Fruit fly (Drosophila melanogaster) whole organism, embryonic: Measurements from ENCODE around the gene pim.

Source experiments
- Atf6 ChIP-seq: fragments of 200-800 bp; sonication (Bioruptor generic); IDR thresholded peaks from 2 replicates; pipeline ENCODE4 v1.3.6; 2022; ENCODE audit warnings: missing biosample characterization, missing genetic modification characterization
- B-H1 ChIP-seq: fragments of 200-800 bp; sonication (Bioruptor generic); IDR thresholded peaks from 3 replicates; pipeline ENCODE4 v1.3.6; 2022; ENCODE audit warnings: missing biosample characterization, missing genetic modification characterization
- CG10462 ChIP-seq: fragments of 200-800 bp; sonication (Bioruptor generic); optimal IDR thresholded peaks from 2 replicates; lab custom pipeline; 2016; ENCODE audit warnings: missing biosample characterization, missing genetic modification characterization
- CG11560 ChIP-seq: fragments of 200-800 bp; sonication (Bioruptor generic); IDR thresholded peaks from 3 replicates; pipeline ENCODE4 v1.3.6; 2022; ENCODE audit warnings: missing biosample characterization, missing genetic modification characterization
- CG12071 ChIP-seq: fragments of 200-800 bp; sonication (Bioruptor generic); optimal IDR thresholded peaks from 3 replicates; lab custom pipeline; 2018; ENCODE audit warnings: missing biosample characterization, mild to moderate bottlenecking, missing genetic modification characterization
- CG12744 ChIP-seq: fragments of 200-800 bp; sonication (Bioruptor generic); optimal IDR thresholded peaks from 2 replicates; lab custom pipeline; 2016; ENCODE audit warnings: missing biosample characterization, missing genetic modification characterization
- CG13894 ChIP-seq: fragments of 200-800 bp; sonication (Bioruptor generic); optimal IDR thresholded peaks from 3 replicates; lab custom pipeline; 2018; ENCODE audit warnings: missing biosample characterization, mild to moderate bottlenecking, missing genetic modification characterization, moderate library complexity
- CG15479 ChIP-seq: fragments of 200-800 bp; sonication (Bioruptor generic); optimal IDR thresholded peaks from 3 replicates; lab custom pipeline; 2019; ENCODE audit warnings: missing biosample characterization, mild to moderate bottlenecking, missing genetic modification characterization, moderate library complexity
- CG15514 ChIP-seq: fragments of 200-800 bp; sonication (Bioruptor generic); optimal IDR thresholded peaks from 3 replicates; lab custom pipeline; 2017; ENCODE audit warnings: missing biosample characterization, missing genetic modification characterization, mild to moderate bottlenecking, moderate library complexity, missing genetic modification reagents
- CG17328 ChIP-seq: fragments of 200-800 bp; sonication (Bioruptor generic); IDR thresholded peaks from 2 replicates; pipeline ENCODE4 v1.3.6; 2022; ENCODE audit warnings: missing biosample characterization, missing genetic modification characterization
- CG17361 ChIP-seq: fragments of 200-800 bp; sonication (Bioruptor generic); IDR thresholded peaks from 3 replicates; pipeline ENCODE4 v1.3.6; 2022; ENCODE audit warnings: missing biosample characterization, missing genetic modification characterization
- CG17612 ChIP-seq: fragments of 200-800 bp; sonication (Bioruptor generic); IDR thresholded peaks from 2 replicates; pipeline ENCODE4 v1.3.6; 2022; ENCODE audit warnings: missing biosample characterization, missing genetic modification characterization
- CG2116 ChIP-seq: fragments of 200-800 bp; sonication (Bioruptor generic); optimal IDR thresholded peaks from 3 replicates; lab custom pipeline; 2018; ENCODE audit warnings: missing biosample characterization, mild to moderate bottlenecking, missing genetic modification characterization
- CG2875 ChIP-seq: fragments of 200-800 bp; sonication (Bioruptor generic); optimal IDR thresholded peaks from 2 replicates; lab custom pipeline; 2017; ENCODE audit warnings: missing biosample characterization, mild to moderate bottlenecking, missing genetic modification characterization, missing genetic modification reagents
- CG31388 ChIP-seq: fragments of 200-800 bp; sonication (Bioruptor generic); optimal IDR thresholded peaks from 2 replicates; lab custom pipeline; 2016; ENCODE audit warnings: missing biosample characterization, missing genetic modification characterization
- CG3407 ChIP-seq: fragments of 200-800 bp; sonication (Bioruptor generic); optimal IDR thresholded peaks from 2 replicates; lab custom pipeline; 2018; ENCODE audit warnings: missing biosample characterization, mild to moderate bottlenecking, missing genetic modification characterization
- CG34422 ChIP-seq: fragments of 200-800 bp; sonication (Bioruptor generic); IDR thresholded peaks from 3 replicates; pipeline ENCODE4 v1.3.6; 2022; ENCODE audit warnings: missing biosample characterization, missing genetic modification characterization
- CG4617 ChIP-seq: fragments of 200-800 bp; sonication (Bioruptor generic); optimal IDR thresholded peaks from 3 replicates; lab custom pipeline; 2016; ENCODE audit warnings: missing biosample characterization, missing genetic modification characterization, borderline replicate concordance
- CG6654 ChIP-seq: fragments of 200-800 bp; sonication (Bioruptor generic); optimal IDR thresholded peaks from 2 replicates; lab custom pipeline; 2017; ENCODE audit warnings: missing biosample characterization, mild to moderate bottlenecking, missing genetic modification characterization
- CG9609 ChIP-seq: fragments of 200-800 bp; sonication (Bioruptor generic); optimal IDR thresholded peaks from 3 replicates; lab custom pipeline; 2016; ENCODE audit warnings: missing biosample characterization, missing genetic modification characterization
- CG9817 ChIP-seq: fragments of 200-800 bp; sonication (Bioruptor generic); optimal IDR thresholded peaks from 2 replicates; lab custom pipeline; 2018; ENCODE audit warnings: missing biosample characterization, mild to moderate bottlenecking, missing genetic modification characterization, moderate library complexity
- CTCF ChIP-seq: fragments of 200-800 bp; sonication (Bioruptor generic); optimal IDR thresholded peaks from 2 replicates; lab custom pipeline; 2017; ENCODE audit warnings: missing biosample characterization, mild to moderate bottlenecking, missing genetic modification characterization, moderate library complexity
- D19A ChIP-seq: fragments of 200-800 bp; optimal IDR thresholded peaks from 3 replicates; lab custom pipeline; 2019; ENCODE audit warnings: missing biosample characterization, mild to moderate bottlenecking, missing genetic modification characterization, moderate library complexity
- Dek ChIP-seq: fragments of 200-800 bp; sonication (Bioruptor generic); optimal IDR thresholded peaks from 3 replicates; lab custom pipeline; 2019; ENCODE audit warnings: missing biosample characterization, mild to moderate bottlenecking, missing genetic modification characterization, moderate library complexity
- Dip2 ChIP-seq: fragments of 200-800 bp; sonication (Bioruptor generic); IDR thresholded peaks from 2 replicates; pipeline ENCODE4 v1.3.6; 2022; ENCODE audit warnings: missing biosample characterization, missing genetic modification characterization
- Dref ChIP-seq: fragments of 200-800 bp; sonication (Bioruptor generic); IDR thresholded peaks from 2 replicates; pipeline ENCODE4 v1.3.6; 2022; ENCODE audit warnings: missing biosample characterization, missing genetic modification characterization
- HLH4C ChIP-seq: fragments of 200-800 bp; sonication (Bioruptor generic); IDR thresholded peaks from 3 replicates; pipeline ENCODE4 v1.3.6; 2022; ENCODE audit warnings: missing biosample characterization, missing genetic modification characterization; ENCODE audit not compliant: partially characterized antibody
- MTF-1 ChIP-seq: fragments of 200-800 bp; sonication (Bioruptor generic); optimal IDR thresholded peaks from 2 replicates; lab custom pipeline; 2018; ENCODE audit warnings: missing biosample characterization, mild to moderate bottlenecking, missing genetic modification characterization, borderline replicate concordance
- Myb ChIP-seq: fragments of 200-800 bp; sonication (Bioruptor generic); optimal IDR thresholded peaks from 2 replicates; lab custom pipeline; 2016; ENCODE audit warnings: missing biosample characterization, missing genetic modification characterization
- NC2α ChIP-seq: fragments of 200-800 bp; sonication (Bioruptor generic); optimal IDR thresholded peaks from 2 replicates; lab custom pipeline; 2016; ENCODE audit warnings: missing biosample characterization, missing genetic modification characterization
- Nf-YC ChIP-seq: fragments of 200-800 bp; optimal IDR thresholded peaks from 3 replicates; lab custom pipeline; 2019; ENCODE audit warnings: missing biosample characterization, mild to moderate bottlenecking, missing genetic modification characterization, moderate library complexity
- Opbp ChIP-seq: fragments of 200-800 bp; sonication (Bioruptor generic); IDR thresholded peaks from 3 replicates; pipeline ENCODE4 v1.3.6; 2022; ENCODE audit warnings: missing biosample characterization, missing genetic modification characterization; ENCODE audit not compliant: partially characterized antibody
- Usf ChIP-seq: fragments of 200-800 bp; sonication (Bioruptor generic); optimal IDR thresholded peaks from 2 replicates; lab custom pipeline; 2017; ENCODE audit warnings: missing genotype, missing biosample characterization, missing genetic modification characterization
- ase ChIP-seq: fragments of 200-800 bp; sonication (Bioruptor generic); IDR thresholded peaks from 3 replicates; pipeline ENCODE4 v1.3.6; 2022; ENCODE audit warnings: missing biosample characterization, missing genetic modification characterization
- az2 ChIP-seq: fragments of 200-800 bp; sonication (Bioruptor generic); optimal IDR thresholded peaks from 3 replicates; lab custom pipeline; 2016; ENCODE audit warnings: missing biosample characterization, missing genetic modification characterization
- cas ChIP-seq: fragments of 200-800 bp; sonication (Bioruptor generic); IDR thresholded peaks from 2 replicates; pipeline ENCODE4 v1.3.6; 2022; ENCODE audit warnings: missing biosample characterization, missing genetic modification characterization
- caup ChIP-seq: fragments of 200-800 bp; sonication (Bioruptor generic); optimal IDR thresholded peaks from 3 replicates; lab custom pipeline; 2017; ENCODE audit warnings: missing biosample characterization, mild to moderate bottlenecking, missing genetic modification characterization, moderate library complexity; ENCODE audit not compliant: severe bottlenecking
- croc ChIP-seq: fragments of 200-800 bp; sonication (Bioruptor generic); conservative IDR thresholded peaks from 3 replicates; pipeline ENCODE4 v1.3.6; 2022; ENCODE audit warnings: missing biosample characterization, missing genetic modification characterization
- da ChIP-seq: fragments of 200-800 bp; sonication (Bioruptor generic); optimal IDR thresholded peaks from 2 replicates; lab custom pipeline; 2016; ENCODE audit warnings: missing biosample characterization, missing genetic modification characterization
- fu2 ChIP-seq: fragments of 200-800 bp; sonication (Bioruptor generic); optimal IDR thresholded peaks from 2 replicates; lab custom pipeline; 2016; ENCODE audit warnings: missing biosample characterization, missing genetic modification characterization
- gcm ChIP-seq: fragments of 200-800 bp; sonication (Bioruptor generic); optimal IDR thresholded peaks from 2 replicates; lab custom pipeline; 2019; ENCODE audit warnings: missing biosample characterization, mild to moderate bottlenecking, missing genetic modification characterization, moderate library complexity
- gsb-n ChIP-seq: fragments of 200-800 bp; sonication (Bioruptor generic); optimal IDR thresholded peaks from 3 replicates; lab custom pipeline; 2018; ENCODE audit warnings: missing biosample characterization, mild to moderate bottlenecking, missing genetic modification characterization
- hbn ChIP-seq: fragments of 200-800 bp; sonication (Bioruptor generic); IDR thresholded peaks from 2 replicates; pipeline ENCODE4 v1.3.6; 2022; ENCODE audit warnings: missing biosample characterization, missing genetic modification characterization; ENCODE audit not compliant: partially characterized antibody
- pnt ChIP-seq: fragments of 200-800 bp; sonication (Bioruptor generic); optimal IDR thresholded peaks from 3 replicates; lab custom pipeline; 2016; ENCODE audit warnings: missing biosample characterization, missing genetic modification characterization
- seq ChIP-seq: fragments of 200-800 bp; sonication (Bioruptor generic); IDR thresholded peaks from 2 replicates; pipeline ENCODE4 v1.3.6; 2022; ENCODE audit warnings: missing biosample characterization, missing genetic modification characterization
- sisA ChIP-seq: fragments of 200-800 bp; sonication (Bioruptor generic); IDR thresholded peaks from 2 replicates; pipeline ENCODE4 v1.3.6; 2022; ENCODE audit warnings: missing biosample characterization, missing genetic modification characterization
- slou ChIP-seq: fragments of 200-800 bp; sonication (Bioruptor generic); optimal IDR thresholded peaks from 3 replicates; lab custom pipeline; 2016; ENCODE audit warnings: missing biosample characterization, missing genetic modification characterization
- slp2 ChIP-seq: fragments of 200-800 bp; sonication (Bioruptor generic); optimal IDR thresholded peaks from 2 replicates; lab custom pipeline; 2016; ENCODE audit warnings: missing biosample characterization, missing genetic modification characterization
- sob ChIP-seq: fragments of 200-800 bp; sonication (Bioruptor generic); IDR thresholded peaks from 2 replicates; pipeline ENCODE4 v1.3.6; 2022; ENCODE audit warnings: missing biosample characterization, missing genetic modification characterization
- z ChIP-seq: fragments of 200-800 bp; sonication (Bioruptor generic); IDR thresholded peaks from 3 replicates; pipeline ENCODE4 v1.3.6; 2022; ENCODE audit warnings: missing biosample characterization, missing genetic modification characterization
- zen ChIP-seq: fragments of 200-800 bp; sonication (Bioruptor generic); optimal IDR thresholded peaks from 3 replicates; lab custom pipeline; 2018; ENCODE audit warnings: missing biosample characterization, mild to moderate bottlenecking, missing genetic modification characterization, moderate library complexity

pim gene

DNA sequence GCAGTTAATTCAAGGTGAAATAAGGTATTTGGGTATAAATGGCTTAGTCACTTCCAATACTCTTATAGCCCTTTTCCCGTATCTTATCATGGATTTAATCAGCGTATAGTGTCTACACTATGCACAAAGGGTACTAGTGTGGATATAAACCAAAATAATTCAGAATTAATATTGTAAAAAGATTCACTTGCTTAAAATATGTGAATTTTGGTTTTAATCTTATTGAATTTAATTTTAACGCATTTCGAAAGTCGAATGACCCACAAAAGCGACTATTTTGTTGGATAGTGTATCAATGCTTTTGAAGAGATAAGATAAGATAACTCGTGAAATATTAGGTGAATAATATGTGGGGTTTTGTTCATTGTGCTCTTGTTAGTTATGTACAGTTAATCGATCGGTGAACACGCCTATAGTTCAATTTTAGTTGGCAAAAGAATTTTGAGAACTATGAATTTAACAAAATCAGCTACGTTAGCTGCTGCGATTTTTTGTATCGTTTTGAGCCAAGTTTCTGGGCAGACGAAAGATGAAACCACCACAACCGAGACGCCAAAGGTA is 19.2 kb downstream of the pim start, which contains the start of gene CG5096 (continued):
- TF ChIP-seq Myb (peak; percentile 68), slp2 (GFP tag; lab: Kevin White, UChicago) (peak; percentile 47), cas (GFP tag; lab: Robert Waterston, UW) (peak; percentile 76; the same call in 1 of the 2 replicates), pnt (GFP tag; lab: Kevin White, UChicago) (peak; percentile 71), gsb-n (tag; lab: Kevin White, UChicago) (peak; percentile 72), ase (GFP tag; lab: Robert Waterston, UW) (peak; percentile 77; the same call in 2 of the 3 replicates), CG4617 (GFP tag; lab: Kevin White, UChicago) (peak; percentile 45), CG31388 (GFP tag; lab: Kevin White, UChicago) (peak; percentile 21), CG11560 (tag; lab: Robert Waterston, UW) (no peak), slou (peak; percentile 10), sisA (GFP tag; lab: Robert Waterston, UW) (peak; percentile 72; the same call in 1 of the 2 replicates), D19A (peak; percentile 96), CG34422 (GFP tag; lab: Robert Waterston, UW) (peak; percentile 91), az2 (GFP tag; lab: Kevin White, UChicago) (peak; percentile 79), CG15479 (no peak), CG2875 (GFP tag; lab: Kevin White, UChicago) (peak; percentile 59), CG6654 (GFP tag; lab: Kevin White, UChicago) (peak; percentile 64), sob (GFP tag; lab: Robert Waterston, UW) (peak; percentile 92; the same call in 1 of the 2 replicates), CG2116 (GFP tag; lab: Kevin White, UChicago) (peak; percentile 49), da (GFP tag; lab: Kevin White, UChicago) (peak; percentile 66), Dek (tag; lab: Kevin White, UChicago) (peak; percentile 94), HLH4C (GFP tag; lab: Robert Waterston, UW) (no peak), Nf-YC (tag; lab: Kevin White, UChicago) (peak; percentile 69), CG17612 (peak; percentile 74), CG9817 (peak; percentile 85), CG12071 (GFP tag; lab: Kevin White, UChicago) (no peak), Dref (no peak), CG17361 (peak; percentile 84; the same call in 2 of the 3 replicates), zen (tag; lab: Kevin White, UChicago) (peak; percentile 66), Dip2 (GFP tag; lab: Robert Waterston, UW) (no peak), CG12744 (peak; percentile 82), seq (peak; percentile 89), CG3407 (GFP tag; lab: Kevin White, UChicago) (peak; percentile 49), B-H1 (peak; percentile 85), CG17328 (GFP tag; lab: Robert Waterston, UW) (peak; percentile 83), gcm (peak; percentile 87), Atf6 (GFP tag; lab: Robert Waterston, UW) (peak; percentile 95), croc (GFP tag; lab: Robert Waterston, UW) (no peak), CG10462 (GFP tag; lab: Kevin White, UChicago) (peak; percentile 52), fu2 (GFP tag; lab: Kevin White, UChicago) (peak; percentile 68), CG15514 (GFP tag; lab: Kevin White, UChicago) (peak; percentile 85), CG9609 (GFP tag; lab: Kevin White, UChicago) (peak; percentile 53), Opbp (GFP tag; lab: Robert Waterston, UW) (no peak), NC2α (peak; percentile 33), Usf (GFP tag; lab: Kevin White, UChicago) (peak; percentile 49), hbn (GFP tag; lab: Robert Waterston, UW) (no peak), MTF-1 (peak; percentile 60), caup (GFP tag; lab: Kevin White, UChicago) (peak; percentile 93), z (GFP tag; lab: Robert Waterston, UW) (no peak), CTCF (GFP tag; lab: Kevin White, UChicago) (peak; percentile 7), CG13894 (tag; lab: Kevin White, UChicago) (peak; percentile 96)
